Worm (Caenorhabditis elegans) whole organism, early embryonic: ENCODE measurements around the gene exos-4.1.

Source experiments
- B0310.2 ChIP-seq: sonication (generic microtip); optimal IDR thresholded peaks from 2 replicates; lab custom pipeline; 2016; ENCODE audit warnings: mild to moderate bottlenecking, missing genetic modification characterization, missing compliant biosample characterization
- F13C5.2 ChIP-seq: sonication (generic microtip); optimal IDR thresholded peaks from 2 replicates; lab custom pipeline; 2017; ENCODE audit warnings: mild to moderate bottlenecking, missing genetic modification characterization, inconsistent platforms, missing compliant biosample characterization
- aly-1 ChIP-seq: sonication (generic microtip); optimal IDR thresholded peaks from 2 replicates; lab custom pipeline; 2016; ENCODE audit warnings: missing genetic modification characterization, missing compliant biosample characterization
- ama-1 ChIP-seq: fragments of 150-350 bp; optimal IDR thresholded peaks from 2 replicates; lab custom pipeline; 2014
- ceh-13 ChIP-seq: fragments of 200-800 bp; sonication (Bioruptor generic); optimal IDR thresholded peaks from 2 replicates; lab custom pipeline; 2018; ENCODE audit warnings: mild to moderate bottlenecking, missing genetic modification characterization, missing compliant biosample characterization
- ceh-36 ChIP-seq: sonication (generic microtip); optimal IDR thresholded peaks from 2 replicates; lab custom pipeline; 2016; ENCODE audit warnings: missing genetic modification characterization, inconsistent platforms, missing compliant biosample characterization
- ets-7 ChIP-seq: sonication (generic microtip); optimal IDR thresholded peaks from 2 replicates; lab custom pipeline; 2016; ENCODE audit warnings: missing genotype, missing genetic modification characterization, missing compliant biosample characterization
- flt-1 ChIP-seq: fragments of 200-800 bp; sonication (Bioruptor generic); IDR thresholded peaks from 2 replicates; pipeline ENCODE4 v1.3.6; 2022; ENCODE audit warnings: missing genetic modification characterization, missing compliant biosample characterization
- hmbx-1 ChIP-seq: sonication (generic microtip); optimal IDR thresholded peaks from 2 replicates; lab custom pipeline; 2016; ENCODE audit warnings: mild to moderate bottlenecking, missing genetic modification characterization, missing compliant biosample characterization
- hmg-4 ChIP-seq: fragments of 200-800 bp; sonication (Bioruptor generic); optimal IDR thresholded peaks from 2 replicates; lab custom pipeline; 2018; ENCODE audit warnings: mild to moderate bottlenecking, missing genetic modification characterization, missing compliant biosample characterization
- hnd-1 ChIP-seq: sonication (generic microtip); optimal IDR thresholded peaks from 2 replicates; lab custom pipeline; 2016; ENCODE audit warnings: missing genetic modification characterization, missing compliant biosample characterization
- pes-1 ChIP-seq: fragments of 200-800 bp; sonication (Bioruptor generic); IDR thresholded peaks from 2 replicates; pipeline ENCODE4 v1.3.6; 2022; ENCODE audit warnings: missing genetic modification reagents, missing genetic modification characterization, missing compliant biosample characterization
- scrt-1 ChIP-seq: fragments of 200-800 bp; sonication (Bioruptor generic); IDR thresholded peaks from 2 replicates; pipeline ENCODE4 v1.3.6; 2022; ENCODE audit warnings: missing genetic modification characterization, missing compliant biosample characterization
- sea-1 ChIP-seq: fragments of 200-800 bp; sonication (Bioruptor generic); conservative IDR thresholded peaks from 2 replicates; pipeline ENCODE4 v1.3.6; 2022; ENCODE audit warnings: missing genetic modification characterization, missing compliant biosample characterization
- tbx-11 ChIP-seq: fragments of 200-800 bp; sonication (Bioruptor generic); IDR thresholded peaks from 2 replicates; pipeline ENCODE4 v1.3.6; 2022; ENCODE audit warnings: missing genetic modification characterization, missing compliant biosample characterization
- tbx-37 ChIP-seq: fragments of 200-800 bp; sonication (Bioruptor generic); conservative IDR thresholded peaks from 2 replicates; pipeline ENCODE4 v1.3.6; 2022; ENCODE audit warnings: missing genetic modification reagents, missing genetic modification characterization, missing compliant biosample characterization
- tra-4 ChIP-seq: sonication (generic microtip); optimal IDR thresholded peaks from 2 replicates; lab custom pipeline; 2017; ENCODE audit warnings: missing genetic modification characterization, missing compliant biosample characterization

The exos-4.1 gene

ce11 chrIV:13107359-13107758 is 8.6 kb downstream of the exos-4.1 start, which contains the start of gene B0564.2:
Gene B0564.2, plus strand, starts transcription at chrIV:13107659.
- TF ChIP-seq scrt-1 (GFP tag; lab: Robert Waterston, UW) (no peak), ceh-36 (no peak), F13C5.2 (tag; lab: Kevin White, UChicago) (no peak), ama-1 (no peak), hmg-4 (GFP tag; lab: Kevin White, UChicago) (no peak), tra-4 (no peak), tbx-37 (no peak), flt-1 (GFP tag; lab: Robert Waterston, UW) (no peak), ets-7 (no peak)

ce11 chrIV:13108430-13108829 is 9.6 kb downstream of the exos-4.1 start:
- TF ChIP-seq hnd-1 = no peak
- no peak for TF ChIP-seq sea-1 (GFP tag; lab: Robert Waterston, UW)
- no peak for TF ChIP-seq ceh-36
- no peak for TF ChIP-seq ama-1
- TF ChIP-seq flt-1 (GFP tag; lab: Robert Waterston, UW) = no peak
- no peak for TF ChIP-seq ets-7
- TF ChIP-seq F13C5.2 (tag; lab: Kevin White, UChicago) = no peak
- TF ChIP-seq tbx-11 (GFP tag; lab: Robert Waterston, UW) = no peak
- no peak for TF ChIP-seq hmg-4 (GFP tag; lab: Kevin White, UChicago)
- no peak for TF ChIP-seq tbx-37
- TF ChIP-seq aly-1 = no peak
- no peak for TF ChIP-seq tra-4
- no peak for TF ChIP-seq ceh-13 (GFP tag; lab: Kevin White, UChicago)
- no peak for TF ChIP-seq scrt-1 (GFP tag; lab: Robert Waterston, UW)
- TF ChIP-seq B0310.2 (tag; lab: Kevin White, UChicago) = no peak
- no peak for TF ChIP-seq hmbx-1 (tag; lab: Kevin White, UChicago)
- no peak for TF ChIP-seq pes-1

- TF ChIP-seq sea-1 (GFP tag; lab: Robert Waterston, UW) (no peak), tra-4 (no peak), B0310.2 (tag; lab: Kevin White, UChicago) (no peak), F13C5.2 (tag; lab: Kevin White, UChicago) (no peak), hmbx-1 (tag; lab: Kevin White, UChicago) (no peak), ceh-36 (no peak), pes-1 (no peak), ceh-13 (GFP tag; lab: Kevin White, UChicago) (no peak), ets-7 (no peak), aly-1 (no peak), flt-1 (GFP tag; lab: Robert Waterston, UW) (no peak), tbx-11 (GFP tag; lab: Robert Waterston, UW) (no peak), hmg-4 (GFP tag; lab: Kevin White, UChicago) (no peak), hnd-1 (no peak), scrt-1 (GFP tag; lab: Robert Waterston, UW) (no peak), tbx-37 (no peak), ama-1 (no peak)
Observed at ce11 chrIV:13109751-13110150, 11.0 kb downstream of the exos-4.1 start, which contains the start of gene best-1. Gene best-1, minus strand, starts transcription at chrIV:13109779.

DNA sequence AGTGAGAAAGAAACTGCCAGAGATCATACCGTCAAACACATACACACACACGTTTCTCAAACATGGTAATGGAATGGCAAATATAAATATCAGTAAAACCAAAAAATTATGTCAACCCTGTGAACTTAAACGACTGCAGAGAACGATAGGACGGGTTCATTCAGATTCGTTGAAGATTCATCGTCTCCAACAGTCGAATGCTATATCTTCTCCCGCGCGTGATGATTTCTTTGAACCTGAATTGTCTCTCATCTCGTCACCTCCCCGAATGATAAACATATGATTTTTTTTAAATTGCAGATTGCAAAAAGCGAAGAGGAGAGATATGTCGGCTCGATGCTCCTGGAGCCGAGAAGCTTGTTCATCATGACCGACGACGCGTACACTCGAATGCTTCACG is 12.1 kb downstream of the exos-4.1 start:
- TF ChIP-seq ets-7 (no peak), aly-1 (no peak), scrt-1 (GFP tag; lab: Robert Waterston, UW) (no peak), F13C5.2 (tag; lab: Kevin White, UChicago) (no peak), pes-1 (no peak), flt-1 (GFP tag; lab: Robert Waterston, UW) (no peak), sea-1 (GFP tag; lab: Robert Waterston, UW) (no peak), hmg-4 (GFP tag; lab: Kevin White, UChicago) (no peak), hmbx-1 (tag; lab: Kevin White, UChicago) (no peak), ama-1 (no peak), hnd-1 (no peak), B0310.2 (tag; lab: Kevin White, UChicago) (no peak), tra-4 (no peak)

DNA sequence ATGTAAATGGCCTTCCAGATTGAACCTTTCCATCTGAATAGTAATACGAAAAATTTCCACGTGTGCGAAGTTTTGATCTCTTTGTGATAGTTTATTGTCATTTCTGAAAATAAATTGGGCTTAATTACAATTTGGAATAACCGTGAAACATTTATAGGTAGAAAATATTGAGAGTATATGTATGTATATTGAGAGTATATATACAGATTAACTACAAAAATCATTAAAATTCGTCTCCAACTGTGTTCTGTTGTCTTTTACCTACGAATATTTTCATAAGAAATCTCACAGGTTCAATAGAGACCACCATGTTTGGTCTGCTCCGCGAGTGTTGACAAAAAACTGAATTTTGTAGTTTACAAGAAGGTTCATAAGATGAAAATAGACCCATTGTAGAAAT is 14.2 kb downstream of the exos-4.1 start, which contains the start of gene best-2:
TSS of gene best-2 (minus strand) at position 101 of the 400 bp plus-strand sequence.
- TF ChIP-seq ama-1 = no peak

ce11 chrIV:13116679-13117078 is 17.9 kb downstream of the exos-4.1 start:
- TF ChIP-seq tbx-11 (GFP tag; lab: Robert Waterston, UW) = no peak
- no peak for TF ChIP-seq ceh-13 (GFP tag; lab: Kevin White, UChicago)
- TF ChIP-seq tbx-37 = no peak
- TF ChIP-seq ets-7 = no peak
- no peak for TF ChIP-seq scrt-1 (GFP tag; lab: Robert Waterston, UW)
- no peak for TF ChIP-seq B0310.2 (tag; lab: Kevin White, UChicago)
- no peak for TF ChIP-seq pes-1
- no peak for TF ChIP-seq tra-4
- no peak for TF ChIP-seq hmg-4 (GFP tag; lab: Kevin White, UChicago)
- no peak for TF ChIP-seq ceh-36
- no peak for TF ChIP-seq flt-1 (GFP tag; lab: Robert Waterston, UW)
- TF ChIP-seq F13C5.2 (tag; lab: Kevin White, UChicago) = no peak
- no peak for TF ChIP-seq ama-1
- TF ChIP-seq hnd-1 = no peak

DNA sequence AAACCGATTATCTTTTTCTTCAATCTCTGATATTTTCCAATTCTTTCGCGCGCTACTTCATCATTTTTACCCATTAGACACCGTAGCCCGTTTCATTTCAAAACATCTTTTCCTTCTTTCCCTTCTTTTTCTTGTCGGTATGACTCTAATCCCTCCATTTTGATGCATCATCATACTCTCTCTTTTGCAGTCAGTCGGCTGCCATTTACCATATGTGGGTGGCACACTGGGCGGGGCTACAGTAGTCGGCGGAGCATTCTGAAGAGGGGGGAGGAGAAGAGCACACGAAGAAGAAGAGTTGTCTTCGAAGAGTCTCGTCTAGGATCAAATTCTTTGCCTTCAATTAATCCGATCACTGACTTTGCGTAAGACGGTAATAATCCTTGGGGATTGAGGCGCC is 20.0 kb downstream of the exos-4.1 start, which contains the start of gene unc-30:
TSS of gene unc-30 (plus strand) at position 184 of the 400 bp plus-strand sequence.
- TF ChIP-seq F13C5.2 (tag; lab: Kevin White, UChicago) (no peak), hnd-1 (no peak), ceh-13 (GFP tag; lab: Kevin White, UChicago) (no peak), tbx-11 (GFP tag; lab: Robert Waterston, UW) (no peak), ceh-36 (peak; percentile 63)

DNA sequence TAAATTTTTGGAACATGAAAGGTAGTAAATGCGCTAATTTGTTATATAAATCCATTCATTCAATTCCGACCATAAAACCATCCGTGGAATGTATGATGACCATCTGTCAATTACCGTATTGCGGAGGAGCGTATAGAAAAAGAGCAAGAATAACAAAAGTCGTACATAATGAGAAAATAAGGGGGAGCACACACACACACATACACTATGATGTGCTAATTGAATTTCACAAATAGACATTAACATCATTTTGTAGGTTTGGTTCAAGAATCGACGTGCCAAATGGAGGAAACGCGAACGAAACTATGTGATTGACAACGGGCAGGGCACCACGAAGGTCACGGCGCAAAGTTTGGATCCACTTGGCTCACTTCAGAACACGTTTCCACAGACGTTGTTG is 22.6 kb downstream of the exos-4.1 start:
- TF ChIP-seq F13C5.2 (tag; lab: Kevin White, UChicago) (no peak), flt-1 (GFP tag; lab: Robert Waterston, UW) (no peak), sea-1 (GFP tag; lab: Robert Waterston, UW) (no peak), hmg-4 (GFP tag; lab: Kevin White, UChicago) (no peak), scrt-1 (GFP tag; lab: Robert Waterston, UW) (no peak), hmbx-1 (tag; lab: Kevin White, UChicago) (no peak), pes-1 (no peak)
